Worm (Caenorhabditis elegans) whole organism, early embryonic: Measurements from ENCODE around the gene mppb-1.

Experiments
- F13C5.2 ChIP-seq: sonication (generic microtip); optimal IDR thresholded peaks from 2 replicates; lab custom pipeline; 2017; ENCODE audit warnings: mild to moderate bottlenecking, missing genetic modification characterization, inconsistent platforms, missing compliant biosample characterization
- ceh-36 ChIP-seq: sonication (generic microtip); optimal IDR thresholded peaks from 2 replicates; lab custom pipeline; 2016; ENCODE audit warnings: missing genetic modification characterization, inconsistent platforms, missing compliant biosample characterization
- tbx-37 ChIP-seq: fragments of 200-800 bp; sonication (Bioruptor generic); conservative IDR thresholded peaks from 2 replicates; pipeline ENCODE4 v1.3.6; 2022; ENCODE audit warnings: missing genetic modification reagents, missing genetic modification characterization, missing compliant biosample characterization

DNA sequence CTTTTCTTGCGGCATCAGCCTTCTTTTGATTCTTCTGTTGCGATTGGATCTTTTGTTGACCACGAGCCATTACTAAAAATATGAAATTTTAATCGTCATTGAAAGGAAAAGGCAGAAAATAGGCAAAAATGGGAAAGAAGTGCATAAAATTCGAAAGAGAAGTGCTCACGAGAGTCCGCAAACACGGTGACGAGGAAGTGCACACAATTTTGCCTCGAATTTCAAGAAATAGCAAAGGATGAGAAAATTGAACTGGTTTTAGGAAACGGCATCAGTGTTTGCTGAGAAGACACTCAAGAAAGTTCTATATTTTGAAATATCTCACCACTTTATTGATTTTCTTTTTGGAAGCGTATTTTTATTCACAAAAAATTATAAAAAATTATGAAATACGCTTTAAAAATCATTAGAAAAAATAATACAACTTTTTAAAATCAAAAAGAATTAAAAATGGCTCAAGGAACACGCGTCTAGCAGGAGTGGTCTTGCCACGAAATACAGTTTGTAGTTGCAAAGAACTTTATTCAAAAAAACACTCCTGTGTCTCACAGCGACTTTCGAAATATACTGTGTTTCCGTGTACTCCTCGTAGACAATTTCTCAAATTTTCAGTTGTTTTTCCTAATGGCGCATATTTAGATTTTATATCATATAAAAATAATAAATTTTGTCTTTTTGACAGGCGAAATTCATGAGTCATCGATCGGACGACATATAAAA lies 21.8 kb downstream of the mppb-1 start, which contains the start of the genes znf-706 and cpna-3:
- TF ChIP-seq tbx-37, result no peak
- no peak for TF ChIP-seq ceh-36 (tag; lab: Kevin White, UChicago)
- peak; percentile 28 for TF ChIP-seq F13C5.2 (tag; lab: Kevin White, UChicago)
